Worm (Caenorhabditis elegans): ENCODE data around the gene dhs-31.
"Not testable (repeated sequence)": the region's sequence is repeated elsewhere in the genome, so short reads cannot be mapped to it uniquely, and the experiment has no call there.

Gene dhs-31

ce11 chrIV:10036966-10037365, 3.7 kb downstream of the dhs-31 start, which contains the start of gene F44D12.10:
F44D12.10 (minus strand) TSS chrIV:10037066.
- TF ChIP-seq nfya-1 (tag; optimal IDR thresholded peaks at IDR 0.05; ENCODE audit: borderline replicate concordance, insufficient read depth), result no peak
- no peak for TF ChIP-seq lsl-1 (GFP tag; optimal IDR thresholded peaks at IDR 0.05)
- TF ChIP-seq tbp1 (GFP tag; optimal IDR thresholded peaks at IDR 0.05), result no peak
- no peak for TF ChIP-seq pbrm-1 (GFP tag; IDR thresholded peaks at IDR 0.05)
- TF ChIP-seq ama-1 (optimal IDR thresholded peaks at IDR 0.05), result no peak
- no peak for TF ChIP-seq ama-1 (GFP tag; optimal IDR thresholded peaks at IDR 0.05)
- no peak for TF ChIP-seq Y53G8AR.9 (GFP tag; conservative IDR thresholded peaks at IDR 0.05)
- no peak for TF ChIP-seq ekl-4 (GFP tag; IDR thresholded peaks at IDR 0.05)
- TF ChIP-seq madf-10 (tag; optimal IDR thresholded peaks at IDR 0.05), result no peak
- no peak for TF ChIP-seq ceh-58 (GFP tag; IDR thresholded peaks at IDR 0.05)
- TF ChIP-seq him-1 (tag; optimal IDR thresholded peaks at IDR 0.05), result no peak
- no peak for TF ChIP-seq egl-18 (GFP tag; IDR thresholded peaks at IDR 0.05)
- no peak for TF ChIP-seq F37B4.10 (GFP tag; IDR thresholded peaks at IDR 0.05)
- TF ChIP-seq madf-3 (GFP tag; IDR thresholded peaks at IDR 0.05), result no peak
- TF ChIP-seq ztf-26 (tag; optimal IDR thresholded peaks at IDR 0.05), result no peak
- no peak for TF ChIP-seq lin-40 (tag; optimal IDR thresholded peaks at IDR 0.05)
- no peak for TF ChIP-seq C17E4.6 (GFP tag; IDR thresholded peaks at IDR 0.05)
- TF ChIP-seq unc-62 (GFP tag; optimal IDR thresholded peaks at IDR 0.05), result no peak
- no peak for TF ChIP-seq F49E8.2 (tag; optimal IDR thresholded peaks at IDR 0.05; ENCODE audit: insufficient read depth)
- TF ChIP-seq snpc-1.1 (tag; optimal IDR thresholded peaks at IDR 0.05; ENCODE audit: insufficient read depth), result no peak
- TF ChIP-seq athp-1 (tag; optimal IDR thresholded peaks at IDR 0.05), result no peak

ce11 chrIV:10033053-10033452, 7.7 kb downstream of the dhs-31 start, which contains the start of gene F44D12.6:
F44D12.6 (plus strand) TSS chrIV:10033353.
- no peak for TF ChIP-seq F22D6.2 (tag; optimal IDR thresholded peaks at IDR 0.05)
- no peak for TF ChIP-seq mes-4 (tag; optimal IDR thresholded peaks at IDR 0.05)
- no peak for TF ChIP-seq nfyb-1 (GFP tag; IDR thresholded peaks at IDR 0.05)
- TF ChIP-seq lsy-27 (tag; optimal IDR thresholded peaks at IDR 0.05; ENCODE audit: borderline replicate concordance, insufficient read depth), result no peak
- no peak for TF ChIP-seq C17E4.6 (GFP tag; IDR thresholded peaks at IDR 0.05)
- no peak for TF ChIP-seq bed-2 (GFP tag; IDR thresholded peaks at IDR 0.05)
- TF ChIP-seq efl-1 (GFP tag; optimal IDR thresholded peaks at IDR 0.05), result no peak
- TF ChIP-seq atf-7 (tag; optimal IDR thresholded peaks at IDR 0.05), result no peak
- no peak for TF ChIP-seq mcd-1 (GFP tag; IDR thresholded peaks at IDR 0.05)

- not testable (repeated sequence) for TF ChIP-seq lsy-27 (tag; optimal IDR thresholded peaks at IDR 0.05; ENCODE audit: borderline replicate concordance, insufficient read depth); ets-4 (GFP tag; optimal IDR thresholded peaks at IDR 0.05); lin-26 (GFP tag; IDR thresholded peaks at IDR 0.05)
These were observed 11.9 kb downstream of the dhs-31 start, which contains the start of the genes F44D12.16 and msd-2 for ce11 chrIV:10028779-10029178. F44D12.16 (plus strand) TSS chrIV:10029079. msd-2 (plus strand) TSS chrIV:10029083.

ce11 chrIV:10027566-10027965, 13.1 kb downstream of the dhs-31 start, which contains the start of gene gipc-2:
gipc-2 (minus strand) TSS chrIV:10027666.
- TF ChIP-seq attf-3 (GFP tag; conservative IDR thresholded peaks at IDR 0.05) (no peak), madf-6 (GFP tag; IDR thresholded peaks at IDR 0.05) (no peak), T26A5.8 (tag; optimal IDR thresholded peaks at IDR 0.05) (no peak), F52B5.7 (tag; optimal IDR thresholded peaks at IDR 0.05) (no peak), F37B4.10 (GFP tag; IDR thresholded peaks at IDR 0.05) (no peak), F22D6.2 (tag; optimal IDR thresholded peaks at IDR 0.05) (no peak), D2030.7 (GFP tag; IDR thresholded peaks at IDR 0.05) (no peak), pha-4 (tag; optimal IDR thresholded peaks at IDR 0.05) (no peak), let-526 (GFP tag; IDR thresholded peaks at IDR 0.05) (no peak), zfh-2 (GFP tag; conservative IDR thresholded peaks at IDR 0.05) (no peak), F57A8.1 (GFP tag; optimal IDR thresholded peaks at IDR 0.05) (no peak), ztf-28 (GFP tag; IDR thresholded peaks at IDR 0.05) (no peak), F55B11.4 (tag; optimal IDR thresholded peaks at IDR 0.05; ENCODE audit: borderline replicate concordance, insufficient read depth) (no peak), B0336.3 (GFP tag; IDR thresholded peaks at IDR 0.05) (no peak), Y53F4B.3 (GFP tag; IDR thresholded peaks at IDR 0.05) (no peak), rec-8 (tag; optimal IDR thresholded peaks at IDR 0.05) (no peak), aptf-3 (GFP tag; IDR thresholded peaks at IDR 0.05) (no peak)

All from whole organism, young adult.